Fruit fly (Drosophila melanogaster) whole organism, embryonic: ENCODE data around the gene CG44385.
A peak's percentile ranks its signal among the peaks of the same experiment; 100 is the strongest.

ENCODE experiments used
- Adf1 ChIP-seq: fragments of 200-800 bp; sonication (Bioruptor generic); IDR thresholded peaks from 2 replicates; pipeline ENCODE4 v1.3.6; 2022; ENCODE audit warnings: missing biosample characterization, missing genetic modification characterization
- Bgb ChIP-seq: fragments of 200-800 bp; sonication (Bioruptor generic); IDR thresholded peaks from 2 replicates; pipeline ENCODE4 v1.3.6; 2022; ENCODE audit warnings: missing biosample characterization, missing genetic modification characterization; ENCODE audit not compliant: partially characterized antibody
- CG10209 ChIP-seq: fragments of 200-800 bp; sonication (Bioruptor generic); optimal IDR thresholded peaks from 3 replicates; lab custom pipeline; 2017; ENCODE audit warnings: missing biosample characterization, mild to moderate bottlenecking, missing genetic modification characterization, missing genetic modification reagents
- CG10267 ChIP-seq: fragments of 200-800 bp; sonication (Bioruptor generic); optimal IDR thresholded peaks from 2 replicates; lab custom pipeline; 2018; ENCODE audit warnings: missing biosample characterization, mild to moderate bottlenecking, missing genetic modification characterization, moderate library complexity
- CG10431 ChIP-seq: fragments of 200-800 bp; sonication (Bioruptor generic); optimal IDR thresholded peaks from 3 replicates; lab custom pipeline; 2018; ENCODE audit warnings: missing biosample characterization, mild to moderate bottlenecking, missing genetic modification characterization
- CG1233 ChIP-seq: fragments of 200-800 bp; sonication (Bioruptor generic); optimal IDR thresholded peaks from 4 replicates; lab custom pipeline; 2018; ENCODE audit warnings: missing biosample characterization, mild to moderate bottlenecking, missing genetic modification characterization
- CG12744 ChIP-seq: fragments of 200-800 bp; sonication (Bioruptor generic); optimal IDR thresholded peaks from 2 replicates; lab custom pipeline; 2016; ENCODE audit warnings: missing biosample characterization, missing genetic modification characterization
- CG1647 ChIP-seq: fragments of 200-800 bp; sonication (Bioruptor generic); optimal IDR thresholded peaks from 3 replicates; lab custom pipeline; 2016; ENCODE audit warnings: missing biosample characterization, missing genetic modification characterization
- CG17829 ChIP-seq: fragments of 200-800 bp; optimal IDR thresholded peaks from 2 replicates; lab custom pipeline; 2019; ENCODE audit warnings: missing biosample characterization, mild to moderate bottlenecking, missing genetic modification characterization, moderate library complexity
- CG18599 ChIP-seq: fragments of 200-800 bp; sonication (Bioruptor generic); optimal IDR thresholded peaks from 3 replicates; lab custom pipeline; 2017; ENCODE audit warnings: missing biosample characterization, missing genetic modification characterization, mild to moderate bottlenecking, moderate library complexity, missing genetic modification reagents
- CG32772 ChIP-seq: fragments of 200-800 bp; sonication (Bioruptor generic); IDR thresholded peaks from 2 replicates; pipeline ENCODE4 v1.3.6; 2022; ENCODE audit warnings: missing biosample characterization, missing genetic modification characterization
- CG3726 ChIP-seq: fragments of 200-800 bp; sonication (Bioruptor generic); IDR thresholded peaks from 3 replicates; pipeline ENCODE4, ENCODE4 v1.3.6; 2022; ENCODE audit warnings: missing biosample characterization, missing genetic modification characterization
- CG3847 ChIP-seq: fragments of 200-800 bp; sonication (Bioruptor generic); IDR thresholded peaks from 2 replicates; pipeline ENCODE4 v1.3.6; 2022; ENCODE audit warnings: missing biosample characterization, missing genetic modification characterization
- CG4282 ChIP-seq: fragments of 200-800 bp; sonication (Bioruptor generic); optimal IDR thresholded peaks from 2 replicates; lab custom pipeline; 2016; ENCODE audit warnings: missing biosample characterization, missing genetic modification characterization
- CG4617 ChIP-seq: fragments of 200-800 bp; sonication (Bioruptor generic); optimal IDR thresholded peaks from 3 replicates; lab custom pipeline; 2016; ENCODE audit warnings: missing biosample characterization, missing genetic modification characterization, borderline replicate concordance
- CG6654 ChIP-seq: fragments of 200-800 bp; sonication (Bioruptor generic); optimal IDR thresholded peaks from 2 replicates; lab custom pipeline; 2017; ENCODE audit warnings: missing biosample characterization, mild to moderate bottlenecking, missing genetic modification characterization
- CG6791 ChIP-seq: fragments of 200-800 bp; sonication (Bioruptor generic); IDR thresholded peaks from 3 replicates; pipeline ENCODE4 v1.3.6; 2022; ENCODE audit warnings: missing biosample characterization, missing genetic modification characterization; ENCODE audit not compliant: partially characterized antibody
- CG7745 ChIP-seq: fragments of 200-800 bp; sonication (Bioruptor generic); optimal IDR thresholded peaks from 2 replicates; lab custom pipeline; 2018; ENCODE audit warnings: missing biosample characterization, mild to moderate bottlenecking, missing genetic modification characterization, moderate library complexity
- CG9609 ChIP-seq: fragments of 200-800 bp; sonication (Bioruptor generic); optimal IDR thresholded peaks from 3 replicates; lab custom pipeline; 2016; ENCODE audit warnings: missing biosample characterization, missing genetic modification characterization
- CkIIα-i1 ChIP-seq: fragments of 200-800 bp; sonication (Bioruptor generic); IDR thresholded peaks from 2 replicates; pipeline ENCODE4 v1.3.6; 2022; ENCODE audit warnings: missing biosample characterization, missing genetic modification characterization
- Dll ChIP-seq: fragments of 200-800 bp; sonication (Bioruptor generic); IDR thresholded peaks from 4 replicates; pipeline ENCODE4 v1.3.6; 2022; ENCODE audit warnings: missing biosample characterization, missing genetic modification characterization; ENCODE audit not compliant: partially characterized antibody
- E2f2 ChIP-seq: fragments of 200-800 bp; sonication (Bioruptor generic); IDR thresholded peaks from 2 replicates; pipeline ENCODE4 v1.3.6; 2022; ENCODE audit warnings: missing biosample characterization, missing genetic modification characterization
- Fer1 ChIP-seq: fragments of 200-800 bp; sonication (Bioruptor generic); optimal IDR thresholded peaks from 2 replicates; lab custom pipeline; 2017; ENCODE audit warnings: missing biosample characterization, mild to moderate bottlenecking, missing genetic modification characterization
- Fer3 ChIP-seq: fragments of 200-800 bp; sonication (Bioruptor generic); optimal IDR thresholded peaks from 2 replicates; lab custom pipeline; 2018; ENCODE audit warnings: missing biosample characterization, mild to moderate bottlenecking, missing genetic modification characterization, moderate library complexity
- Gug ChIP-seq: fragments of 200-800 bp; sonication (Bioruptor generic); IDR thresholded peaks from 4 replicates; pipeline ENCODE4 v1.3.6; 2022; ENCODE audit warnings: missing biosample characterization, missing genetic modification characterization
- HLH4C ChIP-seq: fragments of 200-800 bp; sonication (Bioruptor generic); IDR thresholded peaks from 3 replicates; pipeline ENCODE4 v1.3.6; 2022; ENCODE audit warnings: missing biosample characterization, missing genetic modification characterization; ENCODE audit not compliant: partially characterized antibody
- HLHmδ ChIP-seq: fragments of 200-800 bp; sonication (Bioruptor generic); optimal IDR thresholded peaks from 2 replicates; lab custom pipeline; 2018; ENCODE audit warnings: missing biosample characterization, mild to moderate bottlenecking, missing genetic modification characterization, moderate library complexity
- Hr78 ChIP-seq, 2 experiments: fragments of 200-800 bp in 1 of 2; fragments of >200 bp in 1 of 2; sonication (Bioruptor generic) in 1 of 2; optimal IDR thresholded peaks; 2 replicates each; lab custom pipeline; 2017 to 2019; ENCODE audit warnings: missing biosample characterization in 2 of 2, missing genetic modification characterization in 2 of 2, mild to moderate bottlenecking in 1 of 2, moderate library complexity in 1 of 2
- Med ChIP-seq: fragments of 200-800 bp; sonication (Bioruptor generic); peaks from one replicate; lab custom pipeline; 2016; ENCODE audit warnings: missing biosample characterization, missing genetic modification characterization, mild to moderate bottlenecking, inconsistent platforms, moderate library complexity
- NC2β ChIP-seq: fragments of 200-800 bp; sonication (Bioruptor generic); optimal IDR thresholded peaks from 2 replicates; lab custom pipeline; 2016; ENCODE audit warnings: missing biosample characterization, missing genetic modification characterization
- Oaz ChIP-seq: fragments of 200-800 bp; sonication (Bioruptor generic); IDR thresholded peaks from 2 replicates; pipeline ENCODE4 v1.3.6; 2022; ENCODE audit warnings: missing biosample characterization, missing genetic modification characterization
- Sin3A ChIP-seq: fragments of >200 bp; optimal IDR thresholded peaks from 2 replicates; lab custom pipeline; 2018
- TFAM ChIP-seq: fragments of 200-800 bp; sonication (Bioruptor generic); optimal IDR thresholded peaks from 2 replicates; lab custom pipeline; 2017; ENCODE audit warnings: missing biosample characterization, missing genetic modification characterization, inconsistent platforms
- al ChIP-seq: fragments of 200-800 bp; sonication (Bioruptor generic); IDR thresholded peaks from 2 replicates; pipeline ENCODE4 v1.3.6; 2022; ENCODE audit warnings: missing biosample characterization, missing genetic modification characterization
- az2 ChIP-seq: fragments of 200-800 bp; sonication (Bioruptor generic); optimal IDR thresholded peaks from 3 replicates; lab custom pipeline; 2016; ENCODE audit warnings: missing biosample characterization, missing genetic modification characterization
- caup ChIP-seq: fragments of 200-800 bp; sonication (Bioruptor generic); optimal IDR thresholded peaks from 3 replicates; lab custom pipeline; 2017; ENCODE audit warnings: missing biosample characterization, mild to moderate bottlenecking, missing genetic modification characterization, moderate library complexity; ENCODE audit not compliant: severe bottlenecking
- cg ChIP-seq: fragments of 200-800 bp; sonication (Bioruptor generic); optimal IDR thresholded peaks from 3 replicates; lab custom pipeline; 2019; ENCODE audit warnings: missing biosample characterization, mild to moderate bottlenecking, missing genetic modification characterization, moderate library complexity
- gce ChIP-seq: fragments of 200-800 bp; sonication (Bioruptor generic); IDR thresholded peaks from 3 replicates; pipeline ENCODE4 v1.3.6; 2022; ENCODE audit warnings: missing biosample characterization, missing genetic modification characterization
- inv ChIP-seq: fragments of 200-800 bp; sonication (Bioruptor generic); IDR thresholded peaks from 2 replicates; pipeline ENCODE4 v1.3.6; 2022; ENCODE audit warnings: missing biosample characterization, missing genetic modification characterization; ENCODE audit not compliant: partially characterized antibody
- otp ChIP-seq: fragments of 200-800 bp; sonication (Bioruptor generic); IDR thresholded peaks from 3 replicates; pipeline ENCODE4, ENCODE4 v1.3.6; 2022; ENCODE audit warnings: missing biosample characterization, missing genetic modification characterization
- psq ChIP-seq: fragments of 200-800 bp; sonication (Bioruptor generic); optimal IDR thresholded peaks from 2 replicates; lab custom pipeline; 2017; ENCODE audit warnings: missing biosample characterization, missing genetic modification characterization
- ro ChIP-seq: fragments of 200-800 bp; sonication (Bioruptor generic); IDR thresholded peaks from 2 replicates; pipeline ENCODE4 v1.3.6; 2022; ENCODE audit warnings: missing biosample characterization, missing genetic modification characterization
- sim ChIP-seq: fragments of 200-800 bp; sonication (Bioruptor generic); IDR thresholded peaks from 2 replicates; pipeline ENCODE4 v1.3.6; 2022; ENCODE audit warnings: missing biosample characterization, missing genetic modification characterization
- sug ChIP-seq: fragments of 200-800 bp; optimal IDR thresholded peaks from 2 replicates; lab custom pipeline; 2019; ENCODE audit warnings: missing biosample characterization, mild to moderate bottlenecking, missing genetic modification characterization, moderate library complexity
- tll ChIP-seq, 2 experiments: fragments of 200-800 bp in 1 of 2; fragments of >200 bp in 1 of 2; sonication (Bioruptor generic) in 1 of 2; optimal IDR thresholded peaks; 2 replicates each; lab custom pipeline; 2017 to 2019; ENCODE audit warnings: missing biosample characterization in 2 of 2, missing genetic modification characterization in 2 of 2, mild to moderate bottlenecking in 1 of 2, moderate library complexity in 1 of 2
- unc-4 ChIP-seq: fragments of 200-800 bp; sonication (Bioruptor generic); IDR thresholded peaks from 2 replicates; pipeline ENCODE4 v1.3.6; 2022; ENCODE audit warnings: missing biosample characterization, missing genetic modification characterization; ENCODE audit not compliant: partially characterized antibody
- wdn ChIP-seq: fragments of 200-800 bp; sonication (Bioruptor generic); IDR thresholded peaks from 2 replicates; pipeline ENCODE4 v1.3.6; 2022; ENCODE audit warnings: missing biosample characterization, missing genetic modification characterization
- wek ChIP-seq: fragments of 200-800 bp; sonication (Bioruptor generic); optimal IDR thresholded peaks from 3 replicates; lab custom pipeline; 2018; ENCODE audit warnings: missing biosample characterization, mild to moderate bottlenecking, missing genetic modification characterization, moderate library complexity

The CG44385 gene

DNA sequence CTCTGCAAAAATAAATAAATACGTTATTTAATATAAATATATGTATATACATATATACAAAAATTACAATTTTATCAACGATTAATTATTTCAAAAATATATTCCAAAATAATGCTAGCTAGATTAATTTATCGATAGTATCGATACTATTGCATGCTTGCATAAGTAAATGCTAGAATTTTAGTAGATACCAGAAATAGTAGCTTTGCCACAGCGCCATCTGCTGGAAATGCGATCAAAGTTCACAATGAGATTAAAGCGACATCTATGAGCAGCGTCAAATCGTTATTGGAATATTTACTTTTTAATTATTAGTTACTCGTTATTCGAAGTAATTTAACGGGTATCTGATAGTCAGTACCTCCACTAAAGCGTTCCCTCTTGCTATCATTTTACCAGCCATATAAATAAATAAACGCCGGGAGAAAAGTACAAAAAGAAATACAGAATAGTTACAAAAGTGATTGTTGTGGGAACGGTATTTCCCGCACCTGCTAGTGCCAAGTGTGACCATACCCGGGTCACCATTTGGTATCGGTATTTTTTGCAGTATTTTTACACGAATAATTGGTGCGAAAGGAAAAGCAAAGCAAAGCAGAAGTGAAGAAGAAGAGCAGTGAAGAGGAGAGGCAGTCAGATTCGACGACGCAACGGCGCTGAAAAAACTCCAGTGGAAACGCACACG lies 21.8 kb upstream of the CG44385 start, which contains the start of the genes rtv and Dlic (continued):
- TF ChIP-seq E2f2 (GFP tag; lab: Robert Waterston, UW) (peak; percentile 48; the same call in 1 of the 2 replicates), sug (no peak), CG10267 (tag; lab: Kevin White, UChicago) (peak; percentile 49), caup (GFP tag; lab: Kevin White, UChicago) (no peak), CG18599 (GFP tag; lab: Kevin White, UChicago) (no peak), Adf1 (GFP tag; lab: Robert Waterston, UW) (no peak), Bgb (GFP tag; lab: Robert Waterston, UW) (peak; percentile 57; the same call in 1 of the 2 replicates), CG1647 (peak; percentile 1), CG4282 (GFP tag; lab: Kevin White, UChicago) (no peak), gce (GFP tag; lab: Robert Waterston, UW) (no peak), sim (GFP tag; lab: Robert Waterston, UW) (no peak), CkIIα-i1 (no peak), unc-4 (peak; percentile 79), tll (GFP tag; optimal IDR thresholded peaks at IDR 0.05; lab: Kevin White, UChicago) (no peak), wdn (GFP tag; lab: Robert Waterston, UW) (no peak), CG6791 (GFP tag; lab: Robert Waterston, UW) (peak; percentile 69; the same call in 2 of the 3 replicates), CG4617 (GFP tag; lab: Kevin White, UChicago) (no peak), psq (peak; percentile 99), CG32772 (GFP tag; lab: Robert Waterston, UW) (no peak), CG9609 (GFP tag; lab: Kevin White, UChicago) (no peak), Gug (GFP tag; lab: Robert Waterston, UW) (0 out of 4 replicates have a peak, but pooled peaks have one; percentile 13), otp (GFP tag; lab: Robert Waterston, UW) (0 out of 3 replicates have a peak, but pooled peaks have one; percentile 13), CG17829 (tag; lab: Kevin White, UChicago) (peak; percentile 45), Fer3 (tag; lab: Kevin White, UChicago) (no peak), cg (GFP tag; lab: Kevin White, UChicago) (no peak), HLHmδ (GFP tag; lab: Kevin White, UChicago) (no peak), inv (GFP tag; lab: Robert Waterston, UW) (peak; percentile 63), CG10431 (no peak), ro (GFP tag; lab: Robert Waterston, UW) (no peak), CG3726 (GFP tag; lab: Robert Waterston, UW) (no peak), Hr78 (GFP tag; optimal IDR thresholded peaks at IDR 0.05; lab: Kevin White, UChicago) (no peak), NC2β (GFP tag; lab: Kevin White, UChicago) (peak; percentile 11), Dll (GFP tag; lab: Robert Waterston, UW) (peak; percentile 88), CG6654 (GFP tag; lab: Kevin White, UChicago) (no peak), Fer1 (GFP tag; lab: Kevin White, UChicago) (no peak), CG7745 (tag; lab: Kevin White, UChicago) (no peak), Med (GFP tag; lab: Kevin White, UChicago) (peak; percentile 85), wek (GFP tag; lab: Kevin White, UChicago) (no peak), CG12744 (GFP tag; lab: Kevin White, UChicago) (no peak), CG3847 (0 out of 2 replicates have a peak, but pooled peaks have one; percentile 26), CG10209 (no peak), HLH4C (peak; percentile 62), TFAM (no peak), Sin3A (peak; percentile 68), al (GFP tag; lab: Robert Waterston, UW) (no peak), Oaz (GFP tag; lab: Robert Waterston, UW) (no peak), CG1233 (peak; percentile 17), az2 (GFP tag; lab: Kevin White, UChicago) (peak; percentile 29)
